Fruit fly (Drosophila melanogaster) whole organism, embryonic: ENCODE results near the gene Tm1.
A peak's percentile ranks its signal among the peaks of the same experiment; 100 is the strongest.

Experiments used
- CG12219 ChIP-seq: fragments of 200-800 bp; sonication (Bioruptor generic); optimal IDR thresholded peaks from 3 replicates; lab custom pipeline; 2018; ENCODE audit warnings: missing biosample characterization, mild to moderate bottlenecking, missing genetic modification characterization
- CG13775 ChIP-seq: fragments of 200-800 bp; sonication (Bioruptor generic); optimal IDR thresholded peaks from 3 replicates; lab custom pipeline; 2017; ENCODE audit warnings: missing biosample characterization, mild to moderate bottlenecking, missing genetic modification characterization
- CG13894 ChIP-seq: fragments of 200-800 bp; sonication (Bioruptor generic); optimal IDR thresholded peaks from 3 replicates; lab custom pipeline; 2018; ENCODE audit warnings: missing biosample characterization, mild to moderate bottlenecking, missing genetic modification characterization, moderate library complexity
- CG15514 ChIP-seq: fragments of 200-800 bp; sonication (Bioruptor generic); optimal IDR thresholded peaks from 3 replicates; lab custom pipeline; 2017; ENCODE audit warnings: missing biosample characterization, missing genetic modification characterization, mild to moderate bottlenecking, moderate library complexity, missing genetic modification reagents
- CG1602 ChIP-seq: fragments of 200-800 bp; sonication (Bioruptor generic); optimal IDR thresholded peaks from 3 replicates; lab custom pipeline; 2016; ENCODE audit warnings: missing biosample characterization, missing genetic modification characterization
- CG1647 ChIP-seq: fragments of 200-800 bp; sonication (Bioruptor generic); optimal IDR thresholded peaks from 3 replicates; lab custom pipeline; 2016; ENCODE audit warnings: missing biosample characterization, missing genetic modification characterization
- CG16863 ChIP-seq: fragments of 200-800 bp; sonication (Bioruptor generic); optimal IDR thresholded peaks from 3 replicates; lab custom pipeline; 2016; ENCODE audit warnings: missing biosample characterization, missing genetic modification characterization
- CG17361 ChIP-seq: fragments of 200-800 bp; sonication (Bioruptor generic); IDR thresholded peaks from 3 replicates; pipeline ENCODE4 v1.3.6; 2022; ENCODE audit warnings: missing biosample characterization, missing genetic modification characterization
- CG17829 ChIP-seq: fragments of 200-800 bp; optimal IDR thresholded peaks from 2 replicates; lab custom pipeline; 2019; ENCODE audit warnings: missing biosample characterization, mild to moderate bottlenecking, missing genetic modification characterization, moderate library complexity
- CG2678 ChIP-seq: fragments of 200-800 bp; sonication (Bioruptor generic); optimal IDR thresholded peaks from 3 replicates; lab custom pipeline; 2019; ENCODE audit warnings: missing biosample characterization, mild to moderate bottlenecking, missing genetic modification characterization, moderate library complexity
- CG30431 ChIP-seq: fragments of 200-800 bp; sonication (Bioruptor generic); optimal IDR thresholded peaks from 2 replicates; lab custom pipeline; 2017; ENCODE audit warnings: missing biosample characterization, missing genetic modification characterization
- CG31224 ChIP-seq: fragments of 200-800 bp; sonication (Bioruptor generic); IDR thresholded peaks from 2 replicates; pipeline ENCODE4 v1.3.6; 2022; ENCODE audit warnings: missing biosample characterization, missing genetic modification characterization
- CG32772 ChIP-seq: fragments of 200-800 bp; sonication (Bioruptor generic); IDR thresholded peaks from 2 replicates; pipeline ENCODE4 v1.3.6; 2022; ENCODE audit warnings: missing biosample characterization, missing genetic modification characterization
- CG3995 ChIP-seq: fragments of 200-800 bp; sonication (Bioruptor generic); optimal IDR thresholded peaks from 3 replicates; lab custom pipeline; 2016; ENCODE audit warnings: missing biosample characterization, missing genetic modification characterization
- CG4424 ChIP-seq: fragments of 200-800 bp; sonication (Bioruptor generic); optimal IDR thresholded peaks from 3 replicates; lab custom pipeline; 2016; ENCODE audit warnings: missing biosample characterization, missing genetic modification characterization
- CG6254 ChIP-seq: fragments of 200-800 bp; sonication (Bioruptor generic); optimal IDR thresholded peaks from 3 replicates; lab custom pipeline; 2017; ENCODE audit warnings: mild to moderate bottlenecking, missing biosample characterization, missing genetic modification reagents, missing genetic modification characterization
- CG7745 ChIP-seq: fragments of 200-800 bp; sonication (Bioruptor generic); optimal IDR thresholded peaks from 2 replicates; lab custom pipeline; 2018; ENCODE audit warnings: missing biosample characterization, mild to moderate bottlenecking, missing genetic modification characterization, moderate library complexity
- CG8089 ChIP-seq: fragments of 200-800 bp; sonication (Bioruptor generic); optimal IDR thresholded peaks from 3 replicates; lab custom pipeline; 2016; ENCODE audit warnings: missing biosample characterization, missing genetic modification characterization
- CG8290 ChIP-seq, 3 experiments: fragments of 200-800 bp; sonication (Bioruptor generic); optimal IDR thresholded peaks; 2 replicates each; lab custom pipeline; 2016 to 2019; ENCODE audit warnings: missing biosample characterization in 3 of 3, missing genetic modification characterization in 3 of 3, mild to moderate bottlenecking in 2 of 3, moderate library complexity in 1 of 3
- CG8944 ChIP-seq: fragments of 200-800 bp; sonication (Bioruptor generic); optimal IDR thresholded peaks from 3 replicates; lab custom pipeline; 2016; ENCODE audit warnings: missing biosample characterization, missing genetic modification characterization
- Drgx ChIP-seq: fragments of 200-800 bp; sonication (Bioruptor generic); IDR thresholded peaks from 2 replicates; pipeline ENCODE4 v1.3.6; 2022; ENCODE audit warnings: missing biosample characterization, missing genetic modification characterization
- ERR ChIP-seq: fragments of 200-800 bp; sonication (Bioruptor generic); optimal IDR thresholded peaks from 2 replicates; lab custom pipeline; 2016; ENCODE audit warnings: missing biosample characterization, missing genetic modification characterization
- Elba2 ChIP-seq: fragments of 200-800 bp; sonication (Bioruptor generic); optimal IDR thresholded peaks from 3 replicates; lab custom pipeline; 2016; ENCODE audit warnings: missing biosample characterization, missing genetic modification characterization
- Fer3 ChIP-seq: fragments of 200-800 bp; sonication (Bioruptor generic); optimal IDR thresholded peaks from 2 replicates; lab custom pipeline; 2018; ENCODE audit warnings: missing biosample characterization, mild to moderate bottlenecking, missing genetic modification characterization, moderate library complexity
- HLH3B ChIP-seq: fragments of 200-800 bp; sonication (Bioruptor generic); IDR thresholded peaks from 2 replicates; pipeline ENCODE4 v1.3.6; 2022; ENCODE audit warnings: missing biosample characterization, missing genetic modification characterization
- Hand ChIP-seq: fragments of 200-800 bp; sonication (Bioruptor generic); optimal IDR thresholded peaks from 2 replicates; lab custom pipeline; 2017; ENCODE audit warnings: mild to moderate bottlenecking, missing biosample characterization, missing genetic modification reagents, missing genetic modification characterization
- Nf-YB ChIP-seq: fragments of 200-800 bp; sonication (Bioruptor generic); optimal IDR thresholded peaks from 3 replicates; lab custom pipeline; 2019; ENCODE audit warnings: missing biosample characterization, mild to moderate bottlenecking, missing genetic modification characterization, moderate library complexity
- PHDP ChIP-seq: fragments of 200-800 bp; sonication (Bioruptor generic); optimal IDR thresholded peaks from 3 replicates; lab custom pipeline; 2018; ENCODE audit warnings: missing biosample characterization, mild to moderate bottlenecking, missing genetic modification characterization, moderate library complexity
- Poxn ChIP-seq: fragments of 200-800 bp; sonication (Bioruptor generic); IDR thresholded peaks from 2 replicates; pipeline ENCODE4 v1.3.6; 2022; ENCODE audit warnings: missing biosample characterization, missing genetic modification characterization
- Rfx ChIP-seq: fragments of 200-800 bp; sonication (Bioruptor generic); IDR thresholded peaks from 2 replicates; pipeline ENCODE4 v1.3.6; 2022; ENCODE audit warnings: missing biosample characterization, missing genetic modification characterization
- Sry-δ ChIP-seq: fragments of 200-800 bp; sonication (Bioruptor generic); optimal IDR thresholded peaks from 2 replicates; lab custom pipeline; 2016; ENCODE audit warnings: missing biosample characterization, missing genetic modification characterization
- ap ChIP-seq: fragments of 200-800 bp; sonication (Bioruptor generic); IDR thresholded peaks from 2 replicates; pipeline ENCODE4 v1.3.6; 2022; ENCODE audit warnings: missing biosample characterization, missing genetic modification characterization
- bab2 ChIP-seq: fragments of 200-800 bp; sonication (Bioruptor generic); optimal IDR thresholded peaks from 2 replicates; lab custom pipeline; 2016; ENCODE audit warnings: missing biosample characterization, missing genetic modification characterization
- chm ChIP-seq: fragments of 200-800 bp; sonication (Bioruptor generic); IDR thresholded peaks from 2 replicates; pipeline ENCODE4 v1.3.6; 2022; ENCODE audit warnings: missing biosample characterization, missing genetic modification characterization
- crc ChIP-seq: fragments of 200-800 bp; sonication (Bioruptor generic); optimal IDR thresholded peaks from 2 replicates; lab custom pipeline; 2016; ENCODE audit warnings: missing biosample characterization, missing genetic modification characterization
- danr ChIP-seq: fragments of 200-800 bp; sonication (Bioruptor generic); IDR thresholded peaks from 2 replicates; pipeline ENCODE4 v1.3.6; 2022; ENCODE audit warnings: missing biosample characterization, missing genetic modification characterization
- dysf ChIP-seq: fragments of 200-800 bp; sonication (Bioruptor generic); IDR thresholded peaks from 3 replicates; pipeline ENCODE4 v1.3.6; 2022; ENCODE audit warnings: missing biosample characterization, missing genetic modification characterization
- fd102C ChIP-seq: fragments of 200-800 bp; sonication (Bioruptor generic); optimal IDR thresholded peaks from 2 replicates; lab custom pipeline; 2018; ENCODE audit warnings: missing biosample characterization, mild to moderate bottlenecking, missing genetic modification characterization, moderate library complexity
- gsb-n ChIP-seq: fragments of 200-800 bp; sonication (Bioruptor generic); optimal IDR thresholded peaks from 3 replicates; lab custom pipeline; 2018; ENCODE audit warnings: missing biosample characterization, mild to moderate bottlenecking, missing genetic modification characterization
- kni ChIP-seq: fragments of 200-800 bp; sonication (Bioruptor generic); optimal IDR thresholded peaks from 3 replicates; lab custom pipeline; 2017; ENCODE audit warnings: mild to moderate bottlenecking, missing biosample characterization, missing genetic modification reagents, missing genetic modification characterization
- otp ChIP-seq: fragments of 200-800 bp; sonication (Bioruptor generic); IDR thresholded peaks from 3 replicates; pipeline ENCODE4, ENCODE4 v1.3.6; 2022; ENCODE audit warnings: missing biosample characterization, missing genetic modification characterization
- pfk ChIP-seq: fragments of 200-800 bp; sonication (Bioruptor generic); optimal IDR thresholded peaks from 2 replicates; lab custom pipeline; 2018; ENCODE audit warnings: missing biosample characterization, mild to moderate bottlenecking, missing genetic modification characterization, moderate library complexity
- pnt ChIP-seq: fragments of 200-800 bp; sonication (Bioruptor generic); optimal IDR thresholded peaks from 3 replicates; lab custom pipeline; 2016; ENCODE audit warnings: missing biosample characterization, missing genetic modification characterization
- ranshi ChIP-seq: fragments of 200-800 bp; sonication (Bioruptor generic); IDR thresholded peaks from 2 replicates; pipeline ENCODE4 v1.3.6; 2022; ENCODE audit warnings: missing biosample characterization, missing genetic modification characterization
- sc ChIP-seq, 3 experiments: fragments of >200 bp in 2 of 3; fragments of 200-800 bp in 1 of 3; sonication (Bioruptor generic) in 1 of 3; optimal IDR thresholded peaks; 2 replicates in 2 of 3; 3 replicates in 1 of 3; lab custom pipeline; 2017; ENCODE audit warnings: mild to moderate bottlenecking in 1 of 3, missing biosample characterization in 1 of 3, missing genetic modification characterization in 1 of 3, missing genetic modification reagents in 1 of 3
- sna ChIP-seq: fragments of 200-800 bp; sonication (Bioruptor generic); IDR thresholded peaks from 2 replicates; pipeline ENCODE4 v1.3.6; 2022; ENCODE audit warnings: missing biosample characterization, missing genetic modification characterization; ENCODE audit not compliant: partially characterized antibody
- tin ChIP-seq: fragments of 200-800 bp; sonication (Bioruptor generic); optimal IDR thresholded peaks from 3 replicates; lab custom pipeline; 2016; ENCODE audit warnings: missing biosample characterization, missing genetic modification characterization
- wor ChIP-seq: fragments of 200-800 bp; sonication (Bioruptor generic); IDR thresholded peaks from 2 replicates; pipeline ENCODE4 v1.3.6; 2022; ENCODE audit warnings: missing biosample characterization, missing genetic modification characterization

Tm1 gene

dm6 chr3R:15356645-15357431, 78.8 kb downstream of the Tm1 start, which contains the start of the genes Atg4b and Hibch (continued):
- TF ChIP-seq CG31224 (peak; percentile 75), wor (GFP tag; lab: Robert Waterston, UW) (peak; percentile 18; the same call in 1 of the 2 replicates), crc (GFP tag; lab: Kevin White, UChicago) (no peak), Elba2 (GFP tag; lab: Kevin White, UChicago) (peak; percentile 84), HLH3B (peak; percentile 78), tin (GFP tag; lab: Kevin White, UChicago) (peak; percentile 84), kni (GFP tag; lab: Kevin White, UChicago) (peak; percentile 77), Fer3 (tag; lab: Kevin White, UChicago) (peak; percentile 87), CG30431 (GFP tag; lab: Kevin White, UChicago) (peak; percentile 70), pfk (GFP tag; lab: Kevin White, UChicago) (peak; percentile 47), gsb-n (no peak), CG1647 (GFP tag; lab: Kevin White, UChicago) (peak; percentile 8), ap (GFP tag; lab: Robert Waterston, UW) (peak; percentile 53; the same call in 1 of the 2 replicates), Drgx (peak; percentile 72), CG8089 (GFP tag; lab: Kevin White, UChicago) (no peak), PHDP (tag; lab: Kevin White, UChicago) (peak; percentile 82), CG32772 (GFP tag; lab: Robert Waterston, UW) (peak; percentile 62), CG2678 (tag; lab: Kevin White, UChicago) (peak; percentile 93), CG8944 (GFP tag; lab: Kevin White, UChicago) (peak; percentile 38), CG15514 (peak; percentile 84), danr (GFP tag; lab: Robert Waterston, UW) (peak; percentile 74), CG4424 (GFP tag; lab: Kevin White, UChicago) (peak; percentile 83), Nf-YB (GFP tag; lab: Kevin White, UChicago) (peak; percentile 67), fd102C (GFP tag; lab: Kevin White, UChicago) (no peak), Rfx (GFP tag; lab: Robert Waterston, UW) (peak; percentile 89), CG17361 (GFP tag; lab: Robert Waterston, UW) (peak; percentile 95), dysf (peak; percentile 85), CG1602 (GFP tag; lab: Kevin White, UChicago) (peak; percentile 82), ERR (no peak), Sry-δ (GFP tag; lab: Kevin White, UChicago) (peak; percentile 8), CG3995 (peak; percentile 57), CG17829 (tag; lab: Kevin White, UChicago) (peak; percentile 91), bab2 (GFP tag; lab: Kevin White, UChicago) (no peak), CG6254 (GFP tag; lab: Kevin White, UChicago) (peak; percentile 70), CG16863 (peak; percentile 0), pnt (GFP tag; lab: Kevin White, UChicago) (peak; percentile 41), CG13894 (no peak), CG8290 (GFP tag; optimal IDR thresholded peaks at IDR 0.05; lab: Kevin White, UChicago) (no peak), CG8290 (tag; optimal IDR thresholded peaks at IDR 0.05; lab: Kevin White, UChicago) (peak; percentile 48 to 54), CG13775 (GFP tag; lab: Kevin White, UChicago) (peak; percentile 87), Hand (GFP tag; lab: Kevin White, UChicago) (peak; percentile 57), chm (GFP tag; lab: Robert Waterston, UW) (0 out of 2 replicates have a peak, but pooled peaks have one; percentile 42), sna (GFP tag; lab: Robert Waterston, UW) (no peak), otp (no peak), sc (optimal IDR thresholded peaks at IDR 0.05; lab: Kevin White, UChicago) (no peak), sc (GFP tag; optimal IDR thresholded peaks at IDR 0.05; lab: Kevin White, UChicago) (no peak), Poxn (no peak; the same call in 1 of the 2 replicates), CG7745 (tag; lab: Kevin White, UChicago) (no peak), ranshi (GFP tag; lab: Robert Waterston, UW) (peak; percentile 77), CG12219 (GFP tag; lab: Kevin White, UChicago) (peak; percentile 43)
